3 fruit fly cellular contexts compared by ENCODE assay signal in the genomic region with DNA sequence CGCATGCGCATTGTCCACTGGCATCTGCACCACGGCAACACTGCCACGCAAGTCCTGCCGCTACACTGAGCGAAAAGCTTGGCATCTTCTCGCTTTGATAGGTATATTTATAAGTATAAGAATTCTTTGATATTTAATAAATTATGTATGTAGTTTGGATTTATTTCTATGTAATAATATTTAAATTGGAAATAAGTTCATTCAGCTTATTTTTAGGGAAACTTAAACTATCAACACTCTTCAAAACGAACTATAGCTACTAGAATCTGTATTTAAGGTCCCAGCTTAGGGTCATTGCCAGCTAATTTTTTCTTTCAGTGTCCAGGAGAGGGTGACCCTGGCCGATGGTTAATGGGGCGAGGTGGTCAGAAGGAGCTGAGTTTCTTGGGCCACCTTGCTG.
A peak's percentile ranks its signal among the peaks of the same experiment; 100 is the strongest.
TF ChIP-seq lines count a peak whose summit lies in the region.

No protein-coding gene starts in this region.

TF ChIP-seq in whole organism, prepupa, 60 proteins besides CTCF, POLR2A, EP300 and RAD21:
- TF ChIP-seq CG10631 (GFP tag; optimal IDR thresholded peaks at IDR 0.05; lab: Kevin White, UChicago) (peak; percentile 26), acj6 (GFP tag; optimal IDR thresholded peaks at IDR 0.05; lab: Kevin White, UChicago) (peak; percentile 6), CG10669 (GFP tag; optimal IDR thresholded peaks at IDR 0.05; lab: Kevin White, UChicago) (peak; percentile 25), fd59A (GFP tag; optimal IDR thresholded peaks at IDR 0.05; lab: Kevin White, UChicago) (peak; percentile 30), CG6808 (GFP tag; optimal IDR thresholded peaks at IDR 0.05; lab: Kevin White, UChicago) (peak; percentile 49), Ets96B (tag; optimal IDR thresholded peaks at IDR 0.05; lab: Kevin White, UChicago) (peak; percentile 33), Hr39 (GFP tag; optimal IDR thresholded peaks at IDR 0.05; lab: Kevin White, UChicago) (no peak), ss (GFP tag; optimal IDR thresholded peaks at IDR 0.05; lab: Kevin White, UChicago) (peak in 1 of 2 experiments; percentile 12), CG16779 (tag; optimal IDR thresholded peaks at IDR 0.05; lab: Kevin White, UChicago) (no peak), CG3919 (GFP tag; optimal IDR thresholded peaks at IDR 0.05; lab: Kevin White, UChicago) (peak; percentile 24), svp (GFP tag; lab: Kevin White, UChicago) (peak; percentile 46), esn (GFP tag; optimal IDR thresholded peaks at IDR 0.05; lab: Kevin White, UChicago) (no peak), Eip78C (GFP tag; lab: Kevin White, UChicago) (peak; percentile 74), Hr4 (GFP tag; optimal IDR thresholded peaks at IDR 0.05; lab: Kevin White, UChicago) (no peak), spab (GFP tag; optimal IDR thresholded peaks at IDR 0.05; lab: Kevin White, UChicago) (peak; percentile 2), dsx (GFP tag; optimal IDR thresholded peaks at IDR 0.05; lab: Kevin White, UChicago; ENCODE audit: poor library complexity, severe bottlenecking) (peak; percentile 21), CG3032 (tag; optimal IDR thresholded peaks at IDR 0.05; lab: Kevin White, UChicago) (peak; percentile 41), CG32006 (GFP tag; optimal IDR thresholded peaks at IDR 0.05; lab: Kevin White, UChicago) (peak; percentile 45)

TF ChIP-seq in whole organism, pupa, 21 proteins besides CTCF, POLR2A, EP300 and RAD21:
- TF ChIP-seq gl (tag; optimal IDR thresholded peaks at IDR 0.05; lab: Kevin White, UChicago) (no peak), CG32121 (GFP tag; IDR thresholded peaks at IDR 0.05; lab: Robert Waterston, UW) (no peak), CG13204 (GFP tag; optimal IDR thresholded peaks at IDR 0.05; lab: Kevin White, UChicago) (no peak), CG8159 (tag; optimal IDR thresholded peaks at IDR 0.05; lab: Kevin White, UChicago) (peak; percentile 51), EcR (GFP tag; optimal IDR thresholded peaks at IDR 0.05; lab: Kevin White, UChicago) (no peak), CG14655 (GFP tag; optimal IDR thresholded peaks at IDR 0.05; lab: Kevin White, UChicago) (peak; percentile 46), CG9948 (tag; optimal IDR thresholded peaks at IDR 0.05; lab: Kevin White, UChicago) (peak; percentile 34), CG8301 (tag; optimal IDR thresholded peaks at IDR 0.05; lab: Kevin White, UChicago) (peak; percentile 3), D1 (tag; optimal IDR thresholded peaks at IDR 0.05; lab: Kevin White, UChicago) (no peak), CG17806 (tag; optimal IDR thresholded peaks at IDR 0.05; lab: Kevin White, UChicago) (peak; percentile 33), CG15710 (tag; optimal IDR thresholded peaks at IDR 0.05; lab: Kevin White, UChicago) (peak; percentile 52)

TF ChIP-seq in whole organism, wandering third instar larva, 38 proteins besides CTCF, POLR2A, EP300 and RAD21:
- TF ChIP-seq HLH106 (tag; optimal IDR thresholded peaks at IDR 0.05; lab: Kevin White, UChicago) (peak; percentile 24), Sp1 (GFP tag; optimal IDR thresholded peaks at IDR 0.05; lab: Kevin White, UChicago) (peak; percentile 7), pan (optimal IDR thresholded peaks at IDR 0.05; lab: Kevin White, UChicago) (no peak), Jra (GFP tag; optimal IDR thresholded peaks at IDR 0.05; lab: Kevin White, UChicago) (no peak), foxo (GFP tag; optimal IDR thresholded peaks at IDR 0.05; lab: Kevin White, UChicago) (peak in 1 of 2 experiments; percentile 21), Dfd (GFP tag; optimal IDR thresholded peaks at IDR 0.05; lab: Kevin White, UChicago) (no peak), jim (GFP tag; optimal IDR thresholded peaks at IDR 0.05; lab: Kevin White, UChicago) (no peak), Dif (GFP tag; optimal IDR thresholded peaks at IDR 0.05; lab: Kevin White, UChicago; ENCODE audit: partially characterized antibody) (no peak)
